Worm (Caenorhabditis elegans) whole organism, L4/young adult: Measurements from ENCODE around the gene C16C10.4.

Source experiments
- dao-5 ChIP-seq: sonication (generic microtip); optimal IDR thresholded peaks from 2 replicates; lab custom pipeline; 2016; ENCODE audit warnings: missing genotype, missing genetic modification characterization, moderate library complexity, missing compliant biosample characterization
- him-1 ChIP-seq: sonication (generic microtip); optimal IDR thresholded peaks from 2 replicates; lab custom pipeline; 2016; ENCODE audit warnings: missing genotype, missing genetic modification reagents, missing genetic modification characterization, missing compliant biosample characterization

DNA sequence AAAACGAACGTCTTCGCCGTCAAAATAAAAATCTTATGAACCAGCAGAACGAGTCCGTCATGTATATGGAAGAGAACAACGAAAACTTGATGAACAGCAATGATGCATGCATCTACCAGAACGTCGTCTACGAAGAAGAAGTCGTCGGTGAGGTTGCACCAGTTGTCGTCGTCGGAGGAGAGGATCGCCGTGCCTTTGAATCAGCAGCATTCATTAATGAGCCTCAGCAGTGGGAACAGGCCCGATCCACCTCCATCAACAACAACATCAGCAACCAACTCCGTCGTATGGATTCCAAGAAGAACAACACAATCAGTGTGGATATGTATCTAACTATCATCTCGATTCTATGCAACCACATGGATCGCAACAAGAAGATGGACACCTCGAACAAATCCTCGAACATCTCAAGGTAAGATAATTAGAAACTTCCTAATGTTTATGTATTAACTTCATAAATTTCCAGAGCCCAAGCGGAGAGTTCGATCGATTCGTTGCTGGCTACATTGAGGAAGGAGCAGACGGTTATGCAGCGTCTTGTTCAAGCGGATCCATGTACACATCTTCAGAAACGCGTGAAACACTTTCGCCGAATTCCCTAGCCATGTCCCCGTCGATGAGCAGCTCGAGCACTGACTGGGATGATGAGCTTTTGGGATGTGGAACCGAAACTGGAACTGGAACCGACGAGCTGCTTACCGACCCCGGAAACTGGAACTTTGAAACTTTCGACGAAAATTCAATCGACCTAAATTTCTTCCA, 23.4 kb downstream of the C16C10.4 start:
- TF ChIP-seq him-1 (tag; lab: Kevin White, UChicago), result no peak
- TF ChIP-seq dao-5, result no peak
